Fruit fly (Drosophila melanogaster) whole organism, embryonic: ENCODE measurements around the gene lectin-24A.
A peak's percentile ranks its signal among the peaks of the same experiment; 100 is the strongest.

Source experiments
- Asciz ChIP-seq: fragments of 200-800 bp; sonication (Bioruptor generic); optimal IDR thresholded peaks from 2 replicates; lab custom pipeline; 2017; ENCODE audit warnings: missing biosample characterization, mild to moderate bottlenecking, missing genetic modification characterization, missing genetic modification reagents
- CG10147 ChIP-seq: fragments of 200-800 bp; sonication (Bioruptor generic); optimal IDR thresholded peaks from 2 replicates; lab custom pipeline; 2019; ENCODE audit warnings: missing biosample characterization, mild to moderate bottlenecking, missing genetic modification characterization, moderate library complexity
- CG10565 ChIP-seq: fragments of 200-800 bp; sonication (Bioruptor generic); optimal IDR thresholded peaks from 3 replicates; lab custom pipeline; 2016; ENCODE audit warnings: missing biosample characterization, mild to moderate bottlenecking, missing genetic modification characterization
- CG10959 ChIP-seq: fragments of 200-800 bp; sonication (Bioruptor generic); IDR thresholded peaks from 2 replicates; pipeline ENCODE4 v1.3.6; 2022; ENCODE audit warnings: missing biosample characterization, missing genetic modification characterization
- CG11504 ChIP-seq: fragments of 200-800 bp; sonication (Bioruptor generic); optimal IDR thresholded peaks from 3 replicates; lab custom pipeline; 2019; ENCODE audit warnings: missing biosample characterization, mild to moderate bottlenecking, missing genetic modification characterization, moderate library complexity
- CG12219 ChIP-seq: fragments of 200-800 bp; sonication (Bioruptor generic); optimal IDR thresholded peaks from 3 replicates; lab custom pipeline; 2018; ENCODE audit warnings: missing biosample characterization, mild to moderate bottlenecking, missing genetic modification characterization
- CG13424 ChIP-seq: fragments of 200-800 bp; sonication (Bioruptor generic); optimal IDR thresholded peaks from 2 replicates; lab custom pipeline; 2019; ENCODE audit warnings: missing biosample characterization, mild to moderate bottlenecking, missing genetic modification characterization, moderate library complexity
- CG14441 ChIP-seq: fragments of 200-800 bp; sonication (Bioruptor generic); IDR thresholded peaks from 2 replicates; pipeline ENCODE4 v1.3.6; 2022; ENCODE audit warnings: missing biosample characterization, missing genetic modification characterization
- CG15269 ChIP-seq: fragments of 200-800 bp; sonication (Bioruptor generic); optimal IDR thresholded peaks from 2 replicates; lab custom pipeline; 2018; ENCODE audit warnings: missing biosample characterization, mild to moderate bottlenecking, missing genetic modification characterization, moderate library complexity
- CG2120 ChIP-seq: fragments of 200-800 bp; sonication (Bioruptor generic); optimal IDR thresholded peaks from 3 replicates; lab custom pipeline; 2016; ENCODE audit warnings: missing biosample characterization, missing genetic modification characterization
- CG2678 ChIP-seq: fragments of 200-800 bp; sonication (Bioruptor generic); optimal IDR thresholded peaks from 3 replicates; lab custom pipeline; 2019; ENCODE audit warnings: missing biosample characterization, mild to moderate bottlenecking, missing genetic modification characterization, moderate library complexity
- CG31224 ChIP-seq: fragments of 200-800 bp; sonication (Bioruptor generic); IDR thresholded peaks from 2 replicates; pipeline ENCODE4 v1.3.6; 2022; ENCODE audit warnings: missing biosample characterization, missing genetic modification characterization
- CG3281 ChIP-seq: fragments of 200-800 bp; sonication (Bioruptor generic); optimal IDR thresholded peaks from 3 replicates; lab custom pipeline; 2017; ENCODE audit warnings: missing biosample characterization, mild to moderate bottlenecking, missing genetic modification characterization
- CG33213 ChIP-seq: fragments of 200-800 bp; sonication (Bioruptor generic); optimal IDR thresholded peaks from 3 replicates; lab custom pipeline; 2016; ENCODE audit warnings: missing biosample characterization, missing genetic modification characterization
- CG3838 ChIP-seq: fragments of 200-800 bp; sonication (Bioruptor generic); optimal IDR thresholded peaks from 3 replicates; lab custom pipeline; 2016; ENCODE audit warnings: missing biosample characterization, missing genetic modification characterization
- CG42726 ChIP-seq: fragments of 200-800 bp; sonication (Bioruptor generic); IDR thresholded peaks from 2 replicates; pipeline ENCODE4 v1.3.6; 2022; ENCODE audit warnings: missing biosample characterization, missing genetic modification characterization; ENCODE audit not compliant: partially characterized antibody
- CG5245 ChIP-seq: fragments of 200-800 bp; sonication (Bioruptor generic); optimal IDR thresholded peaks from 3 replicates; lab custom pipeline; 2016; ENCODE audit warnings: missing biosample characterization, missing genetic modification characterization
- CG7786 ChIP-seq: fragments of 200-800 bp; sonication (Bioruptor generic); optimal IDR thresholded peaks from 2 replicates; lab custom pipeline; 2016; ENCODE audit warnings: missing biosample characterization, missing genetic modification characterization
- CG7839 ChIP-seq: fragments of 200-800 bp; sonication (Bioruptor generic); optimal IDR thresholded peaks from 3 replicates; lab custom pipeline; 2018; ENCODE audit warnings: missing biosample characterization, mild to moderate bottlenecking, missing genetic modification characterization, moderate library complexity
- CG8765 ChIP-seq: fragments of 200-800 bp; sonication (Bioruptor generic); IDR thresholded peaks from 2 replicates; pipeline ENCODE4 v1.3.6; 2022; ENCODE audit warnings: missing biosample characterization, missing genetic modification characterization
- CoRest ChIP-seq: fragments of 200-800 bp; sonication (Bioruptor generic); optimal IDR thresholded peaks from 3 replicates; lab custom pipeline; 2018; ENCODE audit warnings: missing biosample characterization, mild to moderate bottlenecking, missing genetic modification characterization, moderate library complexity
- Fer1 ChIP-seq: fragments of 200-800 bp; sonication (Bioruptor generic); optimal IDR thresholded peaks from 2 replicates; lab custom pipeline; 2017; ENCODE audit warnings: missing biosample characterization, mild to moderate bottlenecking, missing genetic modification characterization
- H2.0 ChIP-seq: fragments of 200-800 bp; sonication (Bioruptor generic); IDR thresholded peaks from 2 replicates; pipeline ENCODE4 v1.3.6; 2022; ENCODE audit warnings: missing biosample characterization, missing genetic modification characterization
- Hand ChIP-seq: fragments of 200-800 bp; sonication (Bioruptor generic); optimal IDR thresholded peaks from 2 replicates; lab custom pipeline; 2017; ENCODE audit warnings: mild to moderate bottlenecking, missing biosample characterization, missing genetic modification reagents, missing genetic modification characterization
- Hr51 ChIP-seq, 2 experiments: fragments of 200-800 bp; sonication (Bioruptor generic); optimal IDR thresholded peaks; 2 replicates in 1 of 2; 3 replicates in 1 of 2; lab custom pipeline; 2016 to 2018; ENCODE audit warnings: missing biosample characterization in 2 of 2, missing genetic modification characterization in 2 of 2, mild to moderate bottlenecking in 1 of 2, moderate library complexity in 1 of 2
- Lim3 ChIP-seq: fragments of 200-800 bp; sonication (Bioruptor generic); IDR thresholded peaks from 2 replicates; pipeline ENCODE4 v1.3.6; 2022; ENCODE audit warnings: missing biosample characterization, missing genetic modification characterization
- Meics ChIP-seq: fragments of 200-800 bp; sonication (Bioruptor generic); optimal IDR thresholded peaks from 2 replicates; lab custom pipeline; 2017; ENCODE audit warnings: missing biosample characterization, mild to moderate bottlenecking, missing genetic modification characterization
- Mes4 ChIP-seq: fragments of 200-800 bp; sonication (Bioruptor generic); optimal IDR thresholded peaks from 2 replicates; lab custom pipeline; 2016; ENCODE audit warnings: missing biosample characterization, missing genetic modification characterization
- Opbp ChIP-seq: fragments of 200-800 bp; sonication (Bioruptor generic); IDR thresholded peaks from 3 replicates; pipeline ENCODE4 v1.3.6; 2022; ENCODE audit warnings: missing biosample characterization, missing genetic modification characterization; ENCODE audit not compliant: partially characterized antibody
- PHDP ChIP-seq: fragments of 200-800 bp; sonication (Bioruptor generic); optimal IDR thresholded peaks from 3 replicates; lab custom pipeline; 2018; ENCODE audit warnings: missing biosample characterization, mild to moderate bottlenecking, missing genetic modification characterization, moderate library complexity
- Rfx ChIP-seq: fragments of 200-800 bp; sonication (Bioruptor generic); IDR thresholded peaks from 2 replicates; pipeline ENCODE4 v1.3.6; 2022; ENCODE audit warnings: missing biosample characterization, missing genetic modification characterization
- Six4 ChIP-seq: fragments of 200-800 bp; sonication (Bioruptor generic); optimal IDR thresholded peaks from 2 replicates; lab custom pipeline; 2016; ENCODE audit warnings: missing biosample characterization, missing genetic modification characterization
- Sox102F ChIP-seq: fragments of 200-800 bp; sonication (Bioruptor generic); optimal IDR thresholded peaks from 2 replicates; lab custom pipeline; 2018; ENCODE audit warnings: missing biosample characterization, mild to moderate bottlenecking, missing genetic modification characterization, moderate library complexity
- Sry-β ChIP-seq: fragments of 200-800 bp; sonication (Bioruptor generic); optimal IDR thresholded peaks from 2 replicates; lab custom pipeline; 2018; ENCODE audit warnings: missing biosample characterization, mild to moderate bottlenecking, missing genetic modification characterization, moderate library complexity
- Xbp1 ChIP-seq: fragments of 200-800 bp; sonication (Bioruptor generic); optimal IDR thresholded peaks from 3 replicates; lab custom pipeline; 2016; ENCODE audit warnings: missing biosample characterization, mild to moderate bottlenecking, missing genetic modification characterization
- abd-A ChIP-seq: fragments of 200-800 bp; sonication (Bioruptor generic); optimal IDR thresholded peaks from 3 replicates; lab custom pipeline; 2019; ENCODE audit warnings: missing biosample characterization, mild to moderate bottlenecking, missing genetic modification characterization, moderate library complexity
- ato ChIP-seq: fragments of 200-800 bp; sonication (Bioruptor generic); IDR thresholded peaks from 2 replicates; pipeline ENCODE4 v1.3.6; 2022; ENCODE audit warnings: missing biosample characterization, missing genetic modification characterization; ENCODE audit not compliant: partially characterized antibody
- dpn ChIP-seq, 2 experiments: fragments of 200-800 bp; sonication (Bioruptor generic); optimal IDR thresholded peaks; 3 replicates each; lab custom pipeline; 2016; ENCODE audit warnings: missing biosample characterization in 2 of 2, missing genetic modification characterization in 2 of 2
- eve ChIP-seq, 2 experiments: fragments of >200 bp; optimal IDR thresholded peaks; 2 replicates each; lab custom pipeline; 2017; ENCODE audit warnings: missing biosample characterization in 2 of 2, missing genetic modification characterization in 2 of 2
- fd102C ChIP-seq: fragments of 200-800 bp; sonication (Bioruptor generic); optimal IDR thresholded peaks from 2 replicates; lab custom pipeline; 2018; ENCODE audit warnings: missing biosample characterization, mild to moderate bottlenecking, missing genetic modification characterization, moderate library complexity
- gem ChIP-seq: fragments of 200-800 bp; sonication (Bioruptor generic); optimal IDR thresholded peaks from 2 replicates; lab custom pipeline; 2019; ENCODE audit warnings: missing biosample characterization, mild to moderate bottlenecking, missing genetic modification characterization, moderate library complexity
- gro ChIP-seq: fragments of 200-800 bp; sonication (Bioruptor generic); optimal IDR thresholded peaks from 2 replicates; lab custom pipeline; 2016; ENCODE audit warnings: missing biosample characterization, missing genetic modification characterization
- hbn ChIP-seq: fragments of 200-800 bp; sonication (Bioruptor generic); IDR thresholded peaks from 2 replicates; pipeline ENCODE4 v1.3.6; 2022; ENCODE audit warnings: missing biosample characterization, missing genetic modification characterization; ENCODE audit not compliant: partially characterized antibody
- klu ChIP-seq: fragments of 200-800 bp; sonication (Bioruptor generic); IDR thresholded peaks from 2 replicates; pipeline ENCODE4 v1.3.6; 2022; ENCODE audit warnings: missing biosample characterization, missing genetic modification characterization
- lab ChIP-seq: fragments of 200-800 bp; sonication (Bioruptor generic); optimal IDR thresholded peaks from 3 replicates; lab custom pipeline; 2017; ENCODE audit warnings: missing biosample characterization, missing genetic modification characterization, mild to moderate bottlenecking, moderate library complexity, missing genetic modification reagents
- lmd ChIP-seq: fragments of 200-800 bp; sonication (Bioruptor generic); IDR thresholded peaks from 2 replicates; pipeline ENCODE4 v1.3.6; 2022; ENCODE audit warnings: missing biosample characterization, missing genetic modification characterization
- onecut ChIP-seq: fragments of 200-800 bp; sonication (Bioruptor generic); IDR thresholded peaks from 2 replicates; pipeline ENCODE4 v1.3.6; 2022; ENCODE audit warnings: missing biosample characterization, missing genetic modification characterization
- tio ChIP-seq: fragments of 200-800 bp; sonication (Bioruptor generic); optimal IDR thresholded peaks from 2 replicates; lab custom pipeline; 2017; ENCODE audit warnings: missing biosample characterization, missing genetic modification characterization, inconsistent platforms
- trem ChIP-seq: fragments of 200-800 bp; optimal IDR thresholded peaks from 3 replicates; lab custom pipeline; 2019; ENCODE audit warnings: missing biosample characterization, mild to moderate bottlenecking, missing genetic modification characterization, moderate library complexity
- wdn ChIP-seq: fragments of 200-800 bp; sonication (Bioruptor generic); IDR thresholded peaks from 2 replicates; pipeline ENCODE4 v1.3.6; 2022; ENCODE audit warnings: missing biosample characterization, missing genetic modification characterization

The lectin-24A gene

DNA sequence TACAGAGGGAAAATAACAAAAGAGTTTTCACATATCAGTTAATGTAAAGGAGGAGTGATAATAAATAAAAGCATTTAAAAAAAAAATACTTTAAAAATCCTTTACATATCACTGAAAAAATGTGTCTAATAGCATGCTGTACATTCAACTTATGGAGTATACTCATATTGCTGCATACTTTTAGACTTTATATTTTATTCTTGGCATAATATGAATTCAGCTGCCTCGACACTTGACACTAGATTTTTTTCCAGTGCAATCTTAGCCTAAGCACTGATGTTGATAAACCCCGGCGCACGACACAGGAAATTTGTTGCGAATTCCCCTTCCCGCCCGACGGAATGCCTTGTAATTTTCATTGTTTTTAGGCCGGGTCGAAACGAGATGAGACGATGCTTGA is 22.9 kb upstream of the lectin-24A start (continued):
- TF ChIP-seq CG14441 (no peak), fd102C (GFP tag; lab: Kevin White, UChicago) (no peak), gem (tag; lab: Kevin White, UChicago) (peak; percentile 42), CG8765 (GFP tag; lab: Robert Waterston, UW) (no peak), Xbp1 (GFP tag; lab: Kevin White, UChicago) (peak; percentile 17), Fer1 (GFP tag; lab: Kevin White, UChicago) (peak; percentile 39), CG15269 (tag; lab: Kevin White, UChicago) (peak; percentile 29), CG3838 (no peak), PHDP (tag; lab: Kevin White, UChicago) (peak; percentile 23), klu (GFP tag; lab: Robert Waterston, UW) (no peak), wdn (GFP tag; lab: Robert Waterston, UW) (no peak), Opbp (GFP tag; lab: Robert Waterston, UW) (no peak), Asciz (GFP tag; lab: Kevin White, UChicago) (peak; percentile 12), gro (peak; percentile 2), CG7786 (GFP tag; lab: Kevin White, UChicago) (no peak), CG12219 (GFP tag; lab: Kevin White, UChicago) (no peak), onecut (GFP tag; lab: Robert Waterston, UW) (no peak), Rfx (GFP tag; lab: Robert Waterston, UW) (peak; percentile 25), hbn (GFP tag; lab: Robert Waterston, UW) (no peak), CG10565 (GFP tag; lab: Kevin White, UChicago) (no peak), Mes4 (GFP tag; lab: Kevin White, UChicago) (no peak), dpn (GFP tag; optimal IDR thresholded peaks at IDR 0.05; lab: Kevin White, UChicago) (peak in 1 of 2 experiments; percentile 14), Six4 (no peak), CG2120 (peak; percentile 50), lmd (GFP tag; lab: Robert Waterston, UW) (peak; percentile 11; the same call in 1 of the 2 replicates), CG5245 (GFP tag; lab: Kevin White, UChicago) (no peak), CG13424 (tag; lab: Kevin White, UChicago) (peak; percentile 19), CG33213 (no peak), abd-A (peak; percentile 25)
- TF ChIP-seq, all 482 proteins: peak for 48

DNA sequence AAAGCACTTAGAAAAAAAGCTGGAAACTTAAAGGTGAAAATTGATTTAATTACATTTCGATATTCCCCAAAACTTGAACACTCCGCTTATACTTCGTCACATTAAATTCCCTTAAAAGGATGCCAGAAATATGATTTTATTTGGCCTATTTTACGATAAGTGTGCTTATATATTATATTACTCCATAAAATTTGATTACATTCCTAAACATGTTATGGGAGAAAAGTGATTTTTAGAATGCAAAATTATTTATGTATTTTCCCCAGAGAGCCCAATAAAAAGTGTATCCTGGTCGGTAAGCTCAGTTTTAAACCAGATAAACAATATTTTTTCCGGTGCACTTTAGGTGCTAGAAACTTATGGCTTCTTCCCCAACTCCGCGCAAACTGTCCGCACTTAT is 20.1 kb upstream of the lectin-24A start:
- TF ChIP-seq trem (tag; lab: Kevin White, UChicago), result no peak
- TF ChIP-seq CoRest, result peak; percentile 14
- peak; percentile 11 for TF ChIP-seq lab (GFP tag; lab: Kevin White, UChicago)
- TF ChIP-seq Meics (GFP tag; lab: Kevin White, UChicago), result peak; percentile 19
- no peak for TF ChIP-seq CG10959 (GFP tag; lab: Robert Waterston, UW)
- peak in 1 of 2 experiments; percentile 4 for TF ChIP-seq Hr51 (GFP tag; optimal IDR thresholded peaks at IDR 0.05; lab: Kevin White, UChicago)
- TF ChIP-seq H2.0, result no peak
- TF ChIP-seq ato (GFP tag; lab: Robert Waterston, UW), result no peak
- peak; percentile 51 for TF ChIP-seq CG2678 (tag; lab: Kevin White, UChicago)
- no peak for TF ChIP-seq Sry-β (GFP tag; lab: Kevin White, UChicago)
- TF ChIP-seq eve (GFP tag; optimal IDR thresholded peaks at IDR 0.05; lab: Kevin White, UChicago), result peak in 1 of 2 experiments; percentile 22
- peak; percentile 24 for TF ChIP-seq CG10147 (GFP tag; lab: Kevin White, UChicago)
- peak; percentile 45 for TF ChIP-seq CG11504 (tag; lab: Kevin White, UChicago)
- no peak for TF ChIP-seq Lim3 (GFP tag; lab: Robert Waterston, UW)
- peak; percentile 19 for TF ChIP-seq Sox102F (GFP tag; lab: Kevin White, UChicago)
- TF ChIP-seq CG31224 (GFP tag; lab: Robert Waterston, UW), result no peak
- TF ChIP-seq CG42726 (GFP tag; lab: Robert Waterston, UW), result no peak
- TF ChIP-seq Hand (GFP tag; lab: Kevin White, UChicago), result peak; percentile 25
- TF ChIP-seq CG7839 (tag; lab: Kevin White, UChicago), result peak; percentile 42
- TF ChIP-seq gem (tag; lab: Kevin White, UChicago), result peak; percentile 21
- peak; percentile 37 for TF ChIP-seq CG3281
- TF ChIP-seq tio, result peak; percentile 17
